Worm (Caenorhabditis elegans): ENCODE measurements around the gene Y43B11AR.3.

DNA sequence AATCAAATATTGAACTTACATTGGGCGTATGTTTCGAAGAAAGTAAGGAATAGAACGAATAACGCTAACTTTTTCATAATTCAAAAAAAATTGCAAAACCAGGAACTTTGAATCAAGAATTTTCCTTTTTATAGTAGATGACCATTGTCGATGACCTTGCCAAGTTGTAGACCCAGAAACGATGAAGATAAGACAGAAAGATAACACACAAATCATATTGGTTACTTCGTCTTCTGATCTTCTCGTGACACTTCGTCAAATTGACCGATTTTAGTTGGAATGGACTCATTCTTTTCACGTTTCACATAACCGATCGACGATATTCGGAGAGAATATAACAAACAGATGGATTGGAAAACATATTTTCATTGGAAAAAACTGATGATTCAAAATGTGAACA, 48.3 kb upstream of the Y43B11AR.3 start, which contains the start of gene grsp-3:
- TF ChIP-seq him-1 (tag; optimal IDR thresholded peaks at IDR 0.05) (no peak), W03F9.2 (tag; optimal IDR thresholded peaks at IDR 0.05) (no peak), dao-5 (tag; optimal IDR thresholded peaks at IDR 0.05) (no peak)

Data from whole organism, L4/young adult.